Worm (Caenorhabditis elegans) whole organism, L3 larva: ENCODE data around the gene fmo-3.

ENCODE experiments used
- ZK546.5 ChIP-seq: sonication (generic microtip); optimal IDR thresholded peaks from 2 replicates; lab custom pipeline; 2017; ENCODE audit warnings: missing biosample characterization, missing genetic modification characterization
- aly-2 ChIP-seq: fragments of 150-350 bp; optimal IDR thresholded peaks from 2 replicates; lab custom pipeline; 2014; ENCODE audit warnings: missing biosample characterization, missing genetic modification characterization
- ama-1 ChIP-seq: fragments of 150-350 bp; optimal IDR thresholded peaks from 2 replicates; lab custom pipeline; 2018
- ceh-16 ChIP-seq: sonication (generic microtip); optimal IDR thresholded peaks from 2 replicates; lab custom pipeline; 2017; ENCODE audit warnings: missing biosample characterization, missing genetic modification characterization
- ceh-28 ChIP-seq: fragments of 150-350 bp; optimal IDR thresholded peaks from 2 replicates; lab custom pipeline; 2014; ENCODE audit warnings: missing biosample characterization, missing genetic modification reagents, missing genetic modification characterization
- ceh-9 ChIP-seq: sonication (generic microtip); optimal IDR thresholded peaks from 2 replicates; lab custom pipeline; 2018; ENCODE audit warnings: missing biosample characterization, missing genetic modification characterization
- egl-27 ChIP-seq: sonication (generic microtip); optimal IDR thresholded peaks from 4 replicates; lab custom pipeline; 2017; ENCODE audit warnings: missing biosample characterization, missing genetic modification reagents, missing genetic modification characterization
- elt-1 ChIP-seq: fragments of 150-350 bp; optimal IDR thresholded peaks from 2 replicates; lab custom pipeline; 2014; ENCODE audit warnings: missing biosample characterization, missing genetic modification characterization
- elt-2 ChIP-seq: sonication (generic microtip); optimal IDR thresholded peaks from 2 replicates; lab custom pipeline; 2016; ENCODE audit warnings: missing genetic modification reagents, mild to moderate bottlenecking, missing genetic modification characterization, missing compliant biosample characterization
- elt-3 ChIP-seq, 3 experiments: fragments of 150-350 bp in 1 of 3; sonication (generic microtip) in 2 of 3; optimal IDR thresholded peaks; 2 replicates in 2 of 3; 4 replicates in 1 of 3; lab custom pipeline; 2014 to 2017; ENCODE audit warnings: missing biosample characterization in 3 of 3, missing genetic modification characterization in 3 of 3
- eor-1 ChIP-seq, 2 experiments: fragments of 150-350 bp; optimal IDR thresholded peaks; 2 replicates each; lab custom pipeline; 2014 to 2018; ENCODE audit warnings: missing biosample characterization in 2 of 2, missing genetic modification characterization in 2 of 2
- fos-1 ChIP-seq: fragments of 150-350 bp; optimal IDR thresholded peaks from 2 replicates; lab custom pipeline; 2014; ENCODE audit warnings: missing biosample characterization, missing genetic modification characterization
- lin-15B ChIP-seq: fragments of 150-350 bp; optimal IDR thresholded peaks from 2 replicates; lab custom pipeline; 2014; ENCODE audit warnings: missing biosample characterization, missing genetic modification characterization
- lin-39 ChIP-seq: fragments of 150-350 bp; optimal IDR thresholded peaks from 2 replicates; lab custom pipeline; 2018; ENCODE audit warnings: missing biosample characterization, missing genetic modification reagents, missing genetic modification characterization
- lsy-12 ChIP-seq: sonication (generic microtip); optimal IDR thresholded peaks from 2 replicates; lab custom pipeline; 2016; ENCODE audit warnings: mild to moderate bottlenecking, missing genetic modification characterization, missing compliant biosample characterization
- mml-1 ChIP-seq: fragments of 150-350 bp; sonication (generic microtip); optimal IDR thresholded peaks from 3 replicates; lab custom pipeline; 2014; ENCODE audit warnings: missing biosample characterization, missing genetic modification characterization
- nfya-1 ChIP-seq: sonication (generic microtip); optimal IDR thresholded peaks from 2 replicates; lab custom pipeline; 2017; ENCODE audit warnings: missing genetic modification characterization, mild to moderate bottlenecking, missing compliant biosample characterization, antibody characterized with exemption, moderate library complexity; ENCODE audit not compliant: insufficient read depth
- nhr-11 ChIP-seq: fragments of 150-350 bp; optimal IDR thresholded peaks from 2 replicates; lab custom pipeline; 2014; ENCODE audit warnings: missing biosample characterization, missing genetic modification characterization
- nhr-23 ChIP-seq: fragments of 150-350 bp; optimal IDR thresholded peaks from 2 replicates; lab custom pipeline; 2014; ENCODE audit warnings: missing biosample characterization, missing genetic modification reagents, missing genetic modification characterization
- nhr-25 ChIP-seq: sonication (generic microtip); optimal IDR thresholded peaks from 2 replicates; lab custom pipeline; 2017; ENCODE audit warnings: missing biosample characterization, missing genetic modification characterization
- nhr-28 ChIP-seq: fragments of 150-350 bp; optimal IDR thresholded peaks from 2 replicates; lab custom pipeline; 2014; ENCODE audit warnings: missing biosample characterization, missing genetic modification characterization
- nhr-43 ChIP-seq: sonication (generic microtip); optimal IDR thresholded peaks from 2 replicates; lab custom pipeline; 2016; ENCODE audit warnings: mild to moderate bottlenecking, missing genetic modification characterization, missing compliant biosample characterization; ENCODE audit not compliant: poor library complexity, severe bottlenecking
- nhr-67 ChIP-seq: fragments of 150-350 bp; optimal IDR thresholded peaks from 2 replicates; lab custom pipeline; 2014; ENCODE audit warnings: missing biosample characterization, missing genetic modification characterization
- pha-4 ChIP-seq: fragments of 150-350 bp; optimal IDR thresholded peaks from 2 replicates; lab custom pipeline; 2014; ENCODE audit warnings: missing biosample characterization, missing genetic modification reagents, missing genetic modification characterization
- pqm-1 ChIP-seq: fragments of 150-350 bp; optimal IDR thresholded peaks from 2 replicates; lab custom pipeline; 2017; ENCODE audit warnings: missing biosample characterization, missing genetic modification characterization, inconsistent platforms
- sea-2 ChIP-seq: fragments of 150-350 bp; sonication (generic microtip); optimal IDR thresholded peaks from 4 replicates; lab custom pipeline; 2014; ENCODE audit warnings: missing biosample characterization, missing genetic modification reagents, missing genetic modification characterization
- skn-1 ChIP-seq: fragments of 150-350 bp; optimal IDR thresholded peaks from 2 replicates; lab custom pipeline; 2014; ENCODE audit warnings: missing biosample characterization, missing genetic modification characterization
- tbx-2 ChIP-seq: sonication (generic microtip); optimal IDR thresholded peaks from 2 replicates; lab custom pipeline; 2016; ENCODE audit warnings: mild to moderate bottlenecking, missing genetic modification characterization, missing compliant biosample characterization
- zag-1 ChIP-seq: fragments of 150-350 bp; optimal IDR thresholded peaks from 2 replicates; lab custom pipeline; 2014; ENCODE audit warnings: missing biosample characterization, missing genetic modification characterization
- ztf-4 ChIP-seq: fragments of 150-350 bp; optimal IDR thresholded peaks from 2 replicates; lab custom pipeline; 2014; ENCODE audit warnings: missing biosample characterization, missing genetic modification characterization

fmo-3 gene

ce11 chrIII:10707461-10707860 lies 13.0 kb downstream of the fmo-3 start, which contains the start of gene mrpl-12:
mrpl-12 (plus strand) TSS chrIII:10707761.
- no peak for TF ChIP-seq egl-27 (tag; lab: Kevin White, UChicago)
- TF ChIP-seq lin-39 (tag; lab: Kevin White, UChicago), result no peak
- no peak for TF ChIP-seq elt-3 (tag; optimal IDR thresholded peaks at IDR 0.05; lab: Kevin White, UChicago)
- no peak for TF ChIP-seq aly-2 (tag; lab: Kevin White, UChicago)
- TF ChIP-seq ZK546.5, result no peak
- TF ChIP-seq eor-1 (tag; optimal IDR thresholded peaks at IDR 0.05; lab: Kevin White, UChicago), result no peak
- no peak for TF ChIP-seq sea-2 (GFP tag; lab: Kevin White, UChicago)

- no peak for TF ChIP-seq mml-1 (tag; lab: Kevin White, UChicago)
- no peak for TF ChIP-seq nhr-25 (tag; lab: Kevin White, UChicago)
- no peak for TF ChIP-seq aly-2 (tag; lab: Kevin White, UChicago)
- TF ChIP-seq nhr-28, result no peak
- no peak for TF ChIP-seq nhr-11 (tag; lab: Kevin White, UChicago)
Observed at ce11 chrIII:10708484-10708883, 14.0 kb downstream of the fmo-3 start.

- TF ChIP-seq elt-2 (tag; lab: Kevin White, UChicago), result no peak
- no peak for TF ChIP-seq zag-1
- no peak for TF ChIP-seq mml-1 (tag; lab: Kevin White, UChicago)
- no peak for TF ChIP-seq lin-15B
- no peak for TF ChIP-seq lin-39 (tag; lab: Kevin White, UChicago)
- TF ChIP-seq aly-2 (tag; lab: Kevin White, UChicago), result no peak
- no peak for TF ChIP-seq nhr-67
- TF ChIP-seq fos-1 (tag; lab: Kevin White, UChicago), result no peak
- no peak for TF ChIP-seq ceh-16 (tag; lab: Kevin White, UChicago)
Observed at ce11 chrIII:10709676-10710075, 15.2 kb downstream of the fmo-3 start.

ce11 chrIII:10711192-10711673 lies 16.8 kb downstream of the fmo-3 start, which contains the start of gene W09D10.5:
W09D10.5 (minus strand) TSS chrIII:10711536.
- peak; percentile 43 for TF ChIP-seq ztf-4
- no peak for TF ChIP-seq nhr-11 (tag; lab: Kevin White, UChicago)
- TF ChIP-seq ama-1 (lab: Kevin White, UChicago), result peak; percentile 90
- TF ChIP-seq nhr-43 (tag; lab: Kevin White, UChicago), result peak; percentile 47
- peak; percentile 55 for TF ChIP-seq ceh-28 (tag; lab: Kevin White, UChicago)
- TF ChIP-seq nfya-1 (tag; lab: Kevin White, UChicago), result no peak
- TF ChIP-seq nhr-23 (tag; lab: Kevin White, UChicago), result peak; percentile 72
- TF ChIP-seq lsy-12 (tag; lab: Kevin White, UChicago), result peak; percentile 68
- TF ChIP-seq elt-2 (tag; lab: Kevin White, UChicago), result peak; percentile 47
- TF ChIP-seq pha-4 (tag; lab: Kevin White, UChicago), result peak; percentile 49
- TF ChIP-seq tbx-2, result no peak
- TF ChIP-seq pqm-1 (tag; lab: Kevin White, UChicago), result peak; percentile 29

- TF ChIP-seq ceh-9 (tag; lab: Kevin White, UChicago), result no peak
- TF ChIP-seq ama-1 (lab: Kevin White, UChicago), result peak; percentile 33
Observed at ce11 chrIII:10714541-10714940, 20.1 kb downstream of the fmo-3 start.

- peak; percentile 27 for TF ChIP-seq ama-1 (lab: Kevin White, UChicago)
- no peak for TF ChIP-seq pqm-1 (tag; lab: Kevin White, UChicago)
- TF ChIP-seq ceh-16 (tag; lab: Kevin White, UChicago), result no peak
- TF ChIP-seq elt-2 (tag; lab: Kevin White, UChicago), result peak; percentile 3
- no peak for TF ChIP-seq elt-1 (tag; lab: Kevin White, UChicago)
- no peak for TF ChIP-seq tbx-2
- TF ChIP-seq nhr-25 (tag; lab: Kevin White, UChicago), result no peak
- TF ChIP-seq zag-1, result no peak
- no peak for TF ChIP-seq skn-1 (tag; lab: Kevin White, UChicago)
Observed at ce11 chrIII:10716091-10716490, 21.6 kb downstream of the fmo-3 start, which contains the start of gene W09D10.4. W09D10.4 (minus strand) TSS chrIII:10716191.
